Fruit fly (Drosophila melanogaster): ENCODE data around the gene Ndc1.

Gene Ndc1

DNA sequence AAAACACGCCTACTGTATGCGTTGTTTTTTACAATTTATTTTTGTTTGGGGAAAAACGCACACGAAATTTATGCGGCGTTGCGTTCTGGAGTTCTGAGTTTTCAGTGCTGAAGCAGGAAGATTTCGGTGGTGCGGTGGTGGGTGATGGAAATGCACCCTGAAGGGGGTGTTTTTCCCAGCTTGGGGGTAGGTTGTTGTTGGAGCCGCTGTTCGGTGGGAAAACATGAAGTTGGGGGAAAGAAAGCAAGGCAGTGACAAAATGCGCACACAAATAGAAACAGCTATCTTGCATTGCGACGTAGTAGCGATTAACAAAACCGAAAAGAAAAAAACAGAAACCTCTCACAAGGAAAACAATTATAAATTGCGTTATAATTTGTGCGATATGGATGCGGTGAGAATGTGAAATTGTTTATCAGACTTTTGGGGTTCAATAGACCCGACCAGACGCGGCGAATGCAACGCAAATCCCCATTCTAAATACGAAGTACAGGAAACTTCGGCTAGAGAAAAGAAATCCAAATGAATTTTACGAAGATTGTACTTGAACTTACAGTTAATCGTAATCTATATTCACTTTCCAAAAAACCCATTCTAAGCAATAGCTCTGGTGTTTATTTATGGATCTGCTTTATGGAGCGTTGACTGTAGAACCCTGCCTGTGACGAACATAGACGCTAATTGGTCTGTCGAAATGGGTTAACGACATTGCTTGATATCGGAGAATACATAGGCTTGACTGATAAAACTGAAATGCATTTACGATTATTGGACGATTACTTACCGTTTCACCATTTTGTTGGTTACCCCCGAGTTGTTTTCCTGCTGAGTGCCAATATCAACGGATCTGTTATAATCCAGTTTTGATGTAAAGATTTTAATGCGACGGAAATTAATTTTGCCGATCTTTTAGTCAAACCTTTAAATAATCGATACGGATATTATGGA, 35.7 kb upstream of the Ndc1 start (continued):
- TF ChIP-seq Asciz (GFP tag; optimal IDR thresholded peaks at IDR 0.05) (no peak), CrebB (tag; optimal IDR thresholded peaks at IDR 0.05) (no peak), CG10366 (GFP tag; IDR thresholded peaks at IDR 0.05) (no peak; the same call in 1 of the 2 replicates), Hr3 (GFP tag; optimal IDR thresholded peaks at IDR 0.05) (peak; percentile 10), ato (GFP tag; IDR thresholded peaks at IDR 0.05; ENCODE audit: partially characterized antibody) (no peak), Oaz (GFP tag; IDR thresholded peaks at IDR 0.05) (no peak), Chrac-16 (GFP tag; optimal IDR thresholded peaks at IDR 0.05) (no peak), CG2889 (GFP tag; IDR thresholded peaks at IDR 0.05) (no peak), CG5245 (GFP tag; optimal IDR thresholded peaks at IDR 0.05) (no peak), Dbx (GFP tag; IDR thresholded peaks at IDR 0.05) (no peak), oc (tag; optimal IDR thresholded peaks at IDR 0.05) (no peak), CG17361 (GFP tag; IDR thresholded peaks at IDR 0.05) (no peak; the same call in 2 of the 3 replicates), CG9817 (tag; optimal IDR thresholded peaks at IDR 0.05) (no peak), CG13424 (tag; optimal IDR thresholded peaks at IDR 0.05) (peak; percentile 42), dysf (GFP tag; IDR thresholded peaks at IDR 0.05) (peak; percentile 46; the same call in 1 of the 3 replicates), sima (GFP tag; optimal IDR thresholded peaks at IDR 0.05) (no peak), CG2875 (GFP tag; optimal IDR thresholded peaks at IDR 0.05) (no peak), CG8388 (GFP tag; optimal IDR thresholded peaks at IDR 0.05) (peak; percentile 3), phol (tag; optimal IDR thresholded peaks at IDR 0.05) (peak; percentile 38), CG15601 (tag; optimal IDR thresholded peaks at IDR 0.05) (no peak), Ravus (GFP tag; IDR thresholded peaks at IDR 0.05) (no peak), CG3995 (GFP tag; optimal IDR thresholded peaks at IDR 0.05) (no peak), CG11723 (GFP tag; optimal IDR thresholded peaks at IDR 0.05) (no peak), twi (tag; optimal IDR thresholded peaks at IDR 0.05) (no peak), Opbp (GFP tag; IDR thresholded peaks at IDR 0.05; ENCODE audit: partially characterized antibody) (no peak), sisA (GFP tag; IDR thresholded peaks at IDR 0.05) (peak; percentile 34; the same call in 1 of the 2 replicates), tin (GFP tag; optimal IDR thresholded peaks at IDR 0.05) (no peak), bab2 (GFP tag; optimal IDR thresholded peaks at IDR 0.05) (no peak), Six4 (GFP tag; optimal IDR thresholded peaks at IDR 0.05) (no peak), CG5953 (GFP tag; IDR thresholded peaks at IDR 0.05) (no peak), Lpt (GFP tag; optimal IDR thresholded peaks at IDR 0.05) (no peak), CoRest (tag; optimal IDR thresholded peaks at IDR 0.05) (no peak), esg (GFP tag; conservative IDR thresholded peaks at IDR 0.05) (no peak), Dfd (GFP tag; optimal IDR thresholded peaks at IDR 0.05) (no peak), repo (GFP tag; optimal IDR thresholded peaks at IDR 0.05) (peak; percentile 37), CG6683 (GFP tag; optimal IDR thresholded peaks at IDR 0.05) (no peak), CG10979 (tag; optimal IDR thresholded peaks at IDR 0.05) (peak; percentile 30), CG9727 (GFP tag; optimal IDR thresholded peaks at IDR 0.05) (no peak), dati (GFP tag; IDR thresholded peaks at IDR 0.05) (no peak), ind (GFP tag; optimal IDR thresholded peaks at IDR 0.05) (peak; percentile 25), aop (GFP tag; IDR thresholded peaks at IDR 0.05) (0 out of 2 replicates have a peak, but pooled peaks have one; percentile 30), CG15073 (GFP tag; optimal IDR thresholded peaks at IDR 0.05) (no peak), chinmo (GFP tag; IDR thresholded peaks at IDR 0.05; ENCODE audit: partially characterized antibody) (0 out of 4 replicates have a peak, but pooled peaks have one; percentile 26), CG17328 (GFP tag; IDR thresholded peaks at IDR 0.05) (no peak), CG15479 (GFP tag; optimal IDR thresholded peaks at IDR 0.05) (no peak), Scr (GFP tag; IDR thresholded peaks at IDR 0.05; ENCODE audit: partially characterized antibody) (no peak), btn (GFP tag; optimal IDR thresholded peaks at IDR 0.05) (no peak), CG15269 (tag; optimal IDR thresholded peaks at IDR 0.05) (peak; percentile 35), da (GFP tag; optimal IDR thresholded peaks at IDR 0.05) (no peak)
